Worm (Caenorhabditis elegans): ENCODE data around the gene decr-1.2.

decr-1.2 gene

DNA sequence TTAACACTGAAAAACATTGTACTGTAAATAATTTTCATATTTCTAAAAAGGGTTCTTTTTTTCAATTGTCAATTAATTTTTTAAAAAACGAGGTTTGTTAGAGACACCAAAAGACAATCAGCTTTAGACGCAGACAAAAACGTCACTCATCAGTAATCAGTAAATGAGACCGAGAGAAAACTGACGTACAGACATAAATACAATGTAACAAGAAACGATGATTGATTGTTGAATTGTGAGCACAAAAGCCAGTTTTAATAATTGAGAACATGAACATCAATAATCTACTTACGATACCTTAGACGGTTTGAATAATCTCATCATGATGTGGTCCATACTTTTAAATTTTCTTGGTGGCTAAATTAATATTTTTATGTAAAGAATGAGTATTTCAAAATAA, 38.7 kb upstream of the decr-1.2 start:
- TF ChIP-seq nhr-80 (tag; optimal IDR thresholded peaks at IDR 0.05) (peak; percentile 54), dpl-1 (GFP tag; optimal IDR thresholded peaks at IDR 0.05) (no peak)

DNA sequence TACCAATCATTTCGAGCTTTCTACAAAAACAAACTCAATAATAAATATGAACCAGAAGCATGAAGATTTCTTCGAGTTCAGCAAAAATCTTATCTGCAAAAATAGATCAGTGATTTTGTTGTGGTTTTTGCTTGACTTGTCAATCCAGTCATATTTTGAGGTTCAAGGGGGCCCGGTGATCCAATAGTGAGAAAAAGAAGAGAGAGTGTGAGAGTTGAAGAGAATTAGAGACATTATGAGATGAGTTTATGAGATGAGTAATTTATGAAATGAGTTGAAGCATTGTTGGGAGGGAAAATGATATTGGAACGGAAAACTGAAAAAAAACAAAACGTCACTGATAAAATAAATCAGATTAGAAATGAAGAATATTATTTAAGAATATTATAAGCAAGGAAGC, 36.5 kb upstream of the decr-1.2 start, which contains the start of gene T13H5.1:
Gene T13H5.1 (minus strand): TSS at position 101 of the 400 bp plus-strand sequence.
- no peak for TF ChIP-seq nhr-179 (tag; optimal IDR thresholded peaks at IDR 0.05)
- TF ChIP-seq sea-2 (GFP tag; IDR thresholded peaks at IDR 0.05) = no peak
- TF ChIP-seq K12H6.12 (tag; optimal IDR thresholded peaks at IDR 0.05) = no peak
- TF ChIP-seq lag-1 (GFP tag; IDR thresholded peaks at IDR 0.05) = no peak
- TF ChIP-seq nhr-90 (tag; optimal IDR thresholded peaks at IDR 0.05) = no peak
- no peak for TF ChIP-seq hrde-1 (tag; optimal IDR thresholded peaks at IDR 0.05; ENCODE audit: borderline replicate concordance)
- TF ChIP-seq hmg-1.2 (GFP tag; IDR thresholded peaks at IDR 0.05) = no peak
- TF ChIP-seq D2030.7 (GFP tag; IDR thresholded peaks at IDR 0.05) = no peak
- TF ChIP-seq hsf-1 (GFP tag; IDR thresholded peaks at IDR 0.05) = no peak
- TF ChIP-seq ceh-40 (GFP tag; IDR thresholded peaks at IDR 0.05) = no peak
- TF ChIP-seq bed-2 (GFP tag; IDR thresholded peaks at IDR 0.05) = no peak
- no peak for TF ChIP-seq Y56A3A.18 (GFP tag; IDR thresholded peaks at IDR 0.05)
- TF ChIP-seq ztf-18 (tag; optimal IDR thresholded peaks at IDR 0.05) = no peak
- no peak for TF ChIP-seq F37B4.10 (GFP tag; IDR thresholded peaks at IDR 0.05)
- TF ChIP-seq Y79H2A.3 (GFP tag; conservative IDR thresholded peaks at IDR 0.05) = no peak
- TF ChIP-seq F23B12.7 (tag; optimal IDR thresholded peaks at IDR 0.05; ENCODE audit: insufficient read depth) = no peak
- TF ChIP-seq ztf-26 (tag; optimal IDR thresholded peaks at IDR 0.05) = no peak
- no peak for TF ChIP-seq B0019.2 (GFP tag; conservative IDR thresholded peaks at IDR 0.05)
- TF ChIP-seq lsy-27 (tag; optimal IDR thresholded peaks at IDR 0.05; ENCODE audit: borderline replicate concordance, insufficient read depth) = no peak
- no peak for TF ChIP-seq hmg-20 (GFP tag; IDR thresholded peaks at IDR 0.05)

DNA sequence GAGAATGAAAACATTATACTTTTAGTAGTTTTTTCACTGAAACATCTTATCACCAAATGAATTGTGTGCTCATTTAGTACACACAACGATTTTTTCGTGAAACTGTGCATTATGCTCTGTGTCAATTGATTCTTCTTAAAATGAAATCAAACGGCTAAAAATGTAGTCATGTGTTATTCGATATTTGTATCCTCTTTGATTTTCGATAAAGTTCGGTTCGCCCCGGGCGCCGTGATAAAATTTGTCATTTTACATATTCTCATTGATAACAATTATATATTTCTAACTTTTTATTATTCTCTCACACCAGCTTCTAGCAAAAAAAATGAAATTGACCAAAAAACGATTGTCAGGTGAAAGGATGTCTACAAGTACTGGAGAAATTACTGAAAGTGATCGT, 30.7 kb upstream of the decr-1.2 start, which contains the start of gene ctg-2:
Gene ctg-2 (plus strand): TSS at position 326 of the 400 bp plus-strand sequence.
- peak; percentile 78 for TF ChIP-seq nhr-80 (tag; optimal IDR thresholded peaks at IDR 0.05)
- TF ChIP-seq rec-8 (tag; optimal IDR thresholded peaks at IDR 0.05) = no peak

DNA sequence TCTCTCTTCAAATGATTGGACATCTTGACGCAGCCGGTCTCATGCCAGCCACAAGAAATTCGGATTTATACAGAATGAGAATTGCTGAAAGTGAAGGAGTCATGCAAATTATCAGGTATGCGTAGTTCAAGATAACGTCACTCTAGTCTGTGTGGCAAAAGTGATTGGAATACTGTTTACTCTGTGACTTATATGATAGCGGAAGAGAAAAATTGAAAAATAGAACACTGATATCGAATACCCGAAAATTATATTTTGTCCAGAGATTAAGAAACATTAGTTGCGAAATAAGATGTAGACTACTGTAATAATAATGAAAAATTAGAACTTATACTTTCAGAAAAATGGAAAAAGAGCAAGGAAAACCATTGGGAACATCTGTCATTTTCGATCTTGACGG, 29.9 kb upstream of the decr-1.2 start:
- TF ChIP-seq nhr-80 (tag; optimal IDR thresholded peaks at IDR 0.05) (peak; percentile 56), cebp-1 (GFP tag; IDR thresholded peaks at IDR 0.05) (no peak), cebp-1 (tag; optimal IDR thresholded peaks at IDR 0.05) (peak; percentile 59), efl-1 (GFP tag; optimal IDR thresholded peaks at IDR 0.05) (no peak), unc-130 (GFP tag; optimal IDR thresholded peaks at IDR 0.05) (no peak), chd-7 (tag; optimal IDR thresholded peaks at IDR 0.05) (no peak)

DNA sequence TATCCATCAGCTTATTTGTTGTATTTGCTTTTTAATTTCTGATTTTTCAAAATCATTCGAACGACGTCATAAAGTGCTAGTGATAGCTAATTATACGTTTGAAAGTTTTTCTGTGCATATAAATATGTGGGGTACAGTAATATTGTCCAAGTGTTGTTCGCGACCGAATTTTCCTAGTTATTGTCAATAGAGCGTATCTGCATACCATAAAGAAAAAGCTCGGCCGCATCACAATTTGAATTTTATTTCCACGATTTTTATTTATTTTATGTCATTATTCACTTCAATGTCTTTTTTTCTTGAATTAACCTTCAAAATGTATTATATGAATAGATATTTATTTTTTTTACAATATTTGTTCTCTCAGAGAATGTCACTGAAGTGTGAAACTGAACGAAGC, 28.6 kb upstream of the decr-1.2 start, which contains the start of gene rnh-2:
Gene rnh-2 (plus strand): TSS at position 368 of the 400 bp plus-strand sequence.
- TF ChIP-seq dox-1 (GFP tag; IDR thresholded peaks at IDR 0.05) (peak; percentile 84), attf-3 (GFP tag; conservative IDR thresholded peaks at IDR 0.05) (0 out of 2 replicates have a peak, but pooled peaks have one; percentile 15), ceh-40 (GFP tag; IDR thresholded peaks at IDR 0.05) (peak; percentile 64; the same call in 1 of the 2 replicates), B0261.1 (tag; optimal IDR thresholded peaks at IDR 0.05) (no peak), rcor-1 (GFP tag; IDR thresholded peaks at IDR 0.05) (0 out of 2 replicates have a peak, but pooled peaks have one; percentile 33), lsl-1 (GFP tag; optimal IDR thresholded peaks at IDR 0.05) (peak; percentile 89), K11D2.4 (GFP tag; IDR thresholded peaks at IDR 0.05) (0 out of 2 replicates have a peak, but pooled peaks have one; percentile 23), ztf-6 (GFP tag; IDR thresholded peaks at IDR 0.05) (no peak), B0019.2 (GFP tag; conservative IDR thresholded peaks at IDR 0.05) (peak; percentile 70; the same call in 1 of the 2 replicates), hmg-1.2 (GFP tag; IDR thresholded peaks at IDR 0.05) (peak; percentile 60), sea-2 (GFP tag; IDR thresholded peaks at IDR 0.05) (no peak), fkh-3 (tag; optimal IDR thresholded peaks at IDR 0.05) (no peak), madf-10 (tag; optimal IDR thresholded peaks at IDR 0.05) (peak; percentile 49), lin-54 (GFP tag; optimal IDR thresholded peaks at IDR 0.05) (peak; percentile 76), F39B2.1 (GFP tag; IDR thresholded peaks at IDR 0.05) (no peak), atf-7 (tag; optimal IDR thresholded peaks at IDR 0.05) (no peak), bed-2 (GFP tag; IDR thresholded peaks at IDR 0.05) (no peak), egl-44 (GFP tag; IDR thresholded peaks at IDR 0.05) (no peak), hlh-12 (tag; optimal IDR thresholded peaks at IDR 0.05) (no peak), athp-1 (tag; optimal IDR thresholded peaks at IDR 0.05) (peak; percentile 71)

Data from whole organism, young adult.